Worm (Caenorhabditis elegans) whole organism, L3 larva: ENCODE data around the gene K03B8.8.

Experiments
- R02D3.7 ChIP-seq: fragments of 150-350 bp; optimal IDR thresholded peaks from 2 replicates; lab custom pipeline; 2014; ENCODE audit warnings: missing biosample characterization, missing genetic modification characterization
- aly-2 ChIP-seq: fragments of 150-350 bp; optimal IDR thresholded peaks from 2 replicates; lab custom pipeline; 2014; ENCODE audit warnings: missing biosample characterization, missing genetic modification characterization
- ama-1 ChIP-seq: fragments of 150-350 bp; optimal IDR thresholded peaks from 2 replicates; lab custom pipeline; 2018
- ceh-28 ChIP-seq: fragments of 150-350 bp; optimal IDR thresholded peaks from 2 replicates; lab custom pipeline; 2014; ENCODE audit warnings: missing biosample characterization, missing genetic modification reagents, missing genetic modification characterization
- ceh-9 ChIP-seq: sonication (generic microtip); optimal IDR thresholded peaks from 2 replicates; lab custom pipeline; 2018; ENCODE audit warnings: missing biosample characterization, missing genetic modification characterization
- daf-12 ChIP-seq: fragments of 150-350 bp; optimal IDR thresholded peaks from 2 replicates; lab custom pipeline; 2014; ENCODE audit warnings: missing biosample characterization, missing genetic modification reagents, missing genetic modification characterization
- egl-5 ChIP-seq: fragments of 150-350 bp; optimal IDR thresholded peaks from 2 replicates; lab custom pipeline; 2017; ENCODE audit warnings: missing biosample characterization, missing genetic modification reagents, missing genetic modification characterization, inconsistent platforms
- elt-2 ChIP-seq: sonication (generic microtip); optimal IDR thresholded peaks from 2 replicates; lab custom pipeline; 2016; ENCODE audit warnings: missing genetic modification reagents, mild to moderate bottlenecking, missing genetic modification characterization, missing compliant biosample characterization
- elt-3 ChIP-seq, 3 experiments: fragments of 150-350 bp in 1 of 3; sonication (generic microtip) in 2 of 3; optimal IDR thresholded peaks; 2 replicates in 2 of 3; 4 replicates in 1 of 3; lab custom pipeline; 2014 to 2017; ENCODE audit warnings: missing biosample characterization in 3 of 3, missing genetic modification characterization in 3 of 3
- eor-1 ChIP-seq, 2 experiments: fragments of 150-350 bp; optimal IDR thresholded peaks; 2 replicates each; lab custom pipeline; 2014 to 2018; ENCODE audit warnings: missing biosample characterization in 2 of 2, missing genetic modification characterization in 2 of 2
- fkh-10 ChIP-seq: sonication (generic microtip); optimal IDR thresholded peaks from 2 replicates; lab custom pipeline; 2017; ENCODE audit warnings: missing biosample characterization, missing genetic modification reagents, missing genetic modification characterization
- fkh-2 ChIP-seq: fragments of 150-350 bp; optimal IDR thresholded peaks from 2 replicates; lab custom pipeline; 2014; ENCODE audit warnings: missing biosample characterization, missing genetic modification reagents, missing genetic modification characterization
- hmg-11 ChIP-seq: sonication (generic microtip); optimal IDR thresholded peaks from 2 replicates; lab custom pipeline; 2016; ENCODE audit warnings: missing genetic modification characterization, missing compliant biosample characterization
- lin-15B ChIP-seq: fragments of 150-350 bp; optimal IDR thresholded peaks from 2 replicates; lab custom pipeline; 2014; ENCODE audit warnings: missing biosample characterization, missing genetic modification characterization
- lin-39 ChIP-seq: fragments of 150-350 bp; optimal IDR thresholded peaks from 2 replicates; lab custom pipeline; 2018; ENCODE audit warnings: missing biosample characterization, missing genetic modification reagents, missing genetic modification characterization
- lsy-12 ChIP-seq: sonication (generic microtip); optimal IDR thresholded peaks from 2 replicates; lab custom pipeline; 2016; ENCODE audit warnings: mild to moderate bottlenecking, missing genetic modification characterization, missing compliant biosample characterization
- mdl-1 ChIP-seq: fragments of 150-350 bp; optimal IDR thresholded peaks from 2 replicates; lab custom pipeline; 2014; ENCODE audit warnings: missing biosample characterization, missing genetic modification characterization
- mml-1 ChIP-seq: fragments of 150-350 bp; sonication (generic microtip); optimal IDR thresholded peaks from 3 replicates; lab custom pipeline; 2014; ENCODE audit warnings: missing biosample characterization, missing genetic modification characterization
- nfya-1 ChIP-seq: sonication (generic microtip); optimal IDR thresholded peaks from 2 replicates; lab custom pipeline; 2017; ENCODE audit warnings: missing genetic modification characterization, mild to moderate bottlenecking, missing compliant biosample characterization, antibody characterized with exemption, moderate library complexity; ENCODE audit not compliant: insufficient read depth
- nhr-11 ChIP-seq: fragments of 150-350 bp; optimal IDR thresholded peaks from 2 replicates; lab custom pipeline; 2014; ENCODE audit warnings: missing biosample characterization, missing genetic modification characterization
- nhr-12 ChIP-seq: fragments of 150-350 bp; optimal IDR thresholded peaks from 2 replicates; lab custom pipeline; 2014; ENCODE audit warnings: missing biosample characterization, missing genetic modification characterization
- nhr-237 ChIP-seq: fragments of 150-350 bp; optimal IDR thresholded peaks from 2 replicates; lab custom pipeline; 2014; ENCODE audit warnings: missing biosample characterization, missing genetic modification characterization
- nhr-25 ChIP-seq: sonication (generic microtip); optimal IDR thresholded peaks from 2 replicates; lab custom pipeline; 2017; ENCODE audit warnings: missing biosample characterization, missing genetic modification characterization
- nhr-28 ChIP-seq: fragments of 150-350 bp; optimal IDR thresholded peaks from 2 replicates; lab custom pipeline; 2014; ENCODE audit warnings: missing biosample characterization, missing genetic modification characterization
- nhr-43 ChIP-seq: sonication (generic microtip); optimal IDR thresholded peaks from 2 replicates; lab custom pipeline; 2016; ENCODE audit warnings: mild to moderate bottlenecking, missing genetic modification characterization, missing compliant biosample characterization; ENCODE audit not compliant: poor library complexity, severe bottlenecking
- nhr-67 ChIP-seq: fragments of 150-350 bp; optimal IDR thresholded peaks from 2 replicates; lab custom pipeline; 2014; ENCODE audit warnings: missing biosample characterization, missing genetic modification characterization
- nhr-76 ChIP-seq: fragments of 150-350 bp; sonication (generic microtip); optimal IDR thresholded peaks from 5 replicates; lab custom pipeline; 2014; ENCODE audit warnings: missing biosample characterization, missing genetic modification characterization
- nhr-77 ChIP-seq: fragments of 150-350 bp; optimal IDR thresholded peaks from 2 replicates; lab custom pipeline; 2014; ENCODE audit warnings: missing biosample characterization, missing genetic modification characterization
- pha-4 ChIP-seq: fragments of 150-350 bp; optimal IDR thresholded peaks from 2 replicates; lab custom pipeline; 2014; ENCODE audit warnings: missing biosample characterization, missing genetic modification reagents, missing genetic modification characterization
- pqm-1 ChIP-seq: fragments of 150-350 bp; optimal IDR thresholded peaks from 2 replicates; lab custom pipeline; 2017; ENCODE audit warnings: missing biosample characterization, missing genetic modification characterization, inconsistent platforms
- sea-2 ChIP-seq: fragments of 150-350 bp; sonication (generic microtip); optimal IDR thresholded peaks from 4 replicates; lab custom pipeline; 2014; ENCODE audit warnings: missing biosample characterization, missing genetic modification reagents, missing genetic modification characterization
- skn-1 ChIP-seq: fragments of 150-350 bp; optimal IDR thresholded peaks from 2 replicates; lab custom pipeline; 2014; ENCODE audit warnings: missing biosample characterization, missing genetic modification characterization
- tbx-2 ChIP-seq: sonication (generic microtip); optimal IDR thresholded peaks from 2 replicates; lab custom pipeline; 2016; ENCODE audit warnings: mild to moderate bottlenecking, missing genetic modification characterization, missing compliant biosample characterization
- unc-39 ChIP-seq: sonication (generic microtip); optimal IDR thresholded peaks from 4 replicates; lab custom pipeline; 2017; ENCODE audit warnings: missing biosample characterization, missing genetic modification characterization
- unc-62 ChIP-seq: fragments of 150-350 bp; sonication (generic microtip); optimal IDR thresholded peaks from 4 replicates; lab custom pipeline; 2014; ENCODE audit warnings: missing biosample characterization, missing genetic modification reagents, missing genetic modification characterization

K03B8.8 gene

ce11 chrV:11435242-11435641, 24.4 kb upstream of the K03B8.8 start:
- TF ChIP-seq sea-2 (GFP tag; lab: Kevin White, UChicago) (no peak), lin-39 (tag; lab: Kevin White, UChicago) (no peak), nhr-76 (tag; lab: Kevin White, UChicago) (no peak), pha-4 (tag; lab: Kevin White, UChicago) (no peak), elt-3 (tag; optimal IDR thresholded peaks at IDR 0.05; lab: Kevin White, UChicago) (no peak), elt-2 (tag; lab: Kevin White, UChicago) (no peak), daf-12 (no peak), nhr-11 (tag; lab: Kevin White, UChicago) (no peak), nhr-67 (tag; lab: Kevin White, UChicago) (no peak), nhr-237 (tag; lab: Kevin White, UChicago) (no peak), lin-15B (tag; lab: Kevin White, UChicago) (no peak), unc-62 (GFP tag; lab: Kevin White, UChicago) (no peak), nfya-1 (tag; lab: Kevin White, UChicago) (no peak), egl-5 (tag; lab: Kevin White, UChicago) (no peak)

- TF ChIP-seq unc-62 (GFP tag; lab: Kevin White, UChicago) (no peak), sea-2 (GFP tag; lab: Kevin White, UChicago) (no peak), fkh-10 (GFP tag; lab: Kevin White, UChicago) (peak; percentile 72), hmg-11 (tag; lab: Kevin White, UChicago) (no peak)
- TF ChIP-seq, all 47 proteins: peak for 1
Measured at ce11 chrV:11430823-11431222, 20.0 kb upstream of the K03B8.8 start.

- TF ChIP-seq tbx-2 (peak; percentile 42), nfya-1 (tag; lab: Kevin White, UChicago) (peak; percentile 9), mdl-1 (no peak), lsy-12 (no peak)
Measured at ce11 chrV:11428728-11429127, 17.9 kb upstream of the K03B8.8 start.

- TF ChIP-seq elt-2 (tag; lab: Kevin White, UChicago) (no peak), sea-2 (GFP tag; lab: Kevin White, UChicago) (no peak), eor-1 (tag; optimal IDR thresholded peaks at IDR 0.05; lab: Kevin White, UChicago) (no peak), pqm-1 (tag; lab: Kevin White, UChicago) (no peak), hmg-11 (tag; lab: Kevin White, UChicago) (no peak), unc-62 (GFP tag; lab: Kevin White, UChicago) (no peak), nhr-28 (tag; lab: Kevin White, UChicago) (no peak), mml-1 (tag; lab: Kevin White, UChicago) (no peak), nhr-43 (tag; lab: Kevin White, UChicago) (no peak), fkh-2 (tag; lab: Kevin White, UChicago) (no peak), unc-39 (tag; lab: Kevin White, UChicago) (no peak), nhr-11 (tag; lab: Kevin White, UChicago) (no peak)
Measured at ce11 chrV:11424565-11424964, 13.8 kb upstream of the K03B8.8 start, which contains the start of gene T26H10.2. Gene T26H10.2, minus strand, starts transcription at chrV:11424665.

ce11 chrV:11421605-11422004, 10.8 kb upstream of the K03B8.8 start, which contains the start of gene des-2:
Gene des-2, minus strand, starts transcription at chrV:11421705.
- TF ChIP-seq nhr-12 (tag; lab: Kevin White, UChicago) (no peak), nhr-237 (tag; lab: Kevin White, UChicago) (no peak), ama-1 (lab: Kevin White, UChicago) (no peak), fkh-2 (tag; lab: Kevin White, UChicago) (no peak), nhr-77 (no peak), sea-2 (GFP tag; lab: Kevin White, UChicago) (no peak), elt-2 (tag; lab: Kevin White, UChicago) (no peak), aly-2 (tag; lab: Kevin White, UChicago) (no peak), nhr-76 (tag; lab: Kevin White, UChicago) (no peak), ceh-9 (tag; lab: Kevin White, UChicago) (no peak), nhr-43 (tag; lab: Kevin White, UChicago) (no peak), tbx-2 (no peak), lsy-12 (no peak), skn-1 (no peak), R02D3.7 (tag; lab: Kevin White, UChicago) (no peak), nhr-25 (tag; lab: Kevin White, UChicago) (no peak), lin-39 (tag; lab: Kevin White, UChicago) (no peak), ceh-28 (tag; lab: Kevin White, UChicago) (no peak), nhr-11 (tag; lab: Kevin White, UChicago) (no peak)
